In the genomic region with DNA sequence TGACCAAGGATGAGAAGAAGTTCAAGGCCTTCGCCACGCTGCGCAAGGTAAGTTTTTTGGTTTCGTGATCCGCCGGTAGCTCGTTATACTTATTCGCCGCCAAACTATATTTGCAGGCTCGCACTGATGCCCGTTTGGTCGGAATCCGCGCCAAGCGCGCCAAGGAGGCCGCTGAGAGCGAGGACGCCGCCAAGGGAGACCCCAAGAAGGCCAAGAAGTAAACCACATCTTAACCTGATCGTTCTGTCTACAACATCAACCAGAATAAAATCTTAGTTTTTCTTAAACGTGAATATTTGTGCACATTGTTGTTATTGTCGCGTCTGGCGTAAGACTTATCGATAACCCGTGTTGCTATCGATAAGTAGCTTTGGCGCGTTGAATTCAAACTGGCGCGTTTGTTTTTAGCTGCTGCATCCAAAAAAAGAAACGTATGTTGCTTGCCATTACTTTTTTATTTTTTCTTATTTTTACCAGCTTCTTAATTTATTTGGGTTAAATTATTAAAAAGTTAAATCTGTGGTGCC, we compare ENCODE assay signal across 1 fruit fly cellular context.
TF ChIP-seq lines count a peak whose summit lies in the region.

No protein-coding gene starts in this region.

TF ChIP-seq in whole organism, embryonic, 481 proteins besides CTCF, POLR2A, EP300 and RAD21 (continued from another document and continues in another):
- TF ChIP-seq sisA (GFP tag; IDR thresholded peaks at IDR 0.05; lab: Robert Waterston, UW) (no peak), slou (GFP tag; optimal IDR thresholded peaks at IDR 0.05; lab: Kevin White, UChicago) (no peak), ssp (GFP tag; IDR thresholded peaks at IDR 0.05; lab: Robert Waterston, UW) (no peak), Med (GFP tag; lab: Kevin White, UChicago) (peak; percentile 70), pnt (GFP tag; optimal IDR thresholded peaks at IDR 0.05; lab: Kevin White, UChicago) (no peak), vnd (GFP tag; IDR thresholded peaks at IDR 0.05; lab: Robert Waterston, UW; ENCODE audit: partially characterized antibody) (no peak), CG14441 (GFP tag; IDR thresholded peaks at IDR 0.05; lab: Robert Waterston, UW) (no peak), Gsc (GFP tag; IDR thresholded peaks at IDR 0.05; lab: Robert Waterston, UW) (no peak), emc (GFP tag; optimal IDR thresholded peaks at IDR 0.05; lab: Kevin White, UChicago) (no peak), CG2712 (tag; optimal IDR thresholded peaks at IDR 0.05; lab: Kevin White, UChicago) (peak; percentile 20), CG6689 (GFP tag; IDR thresholded peaks at IDR 0.05; lab: Robert Waterston, UW) (no peak), ac (GFP tag; optimal IDR thresholded peaks at IDR 0.05; lab: Kevin White, UChicago) (no peak), CG13287 (GFP tag; IDR thresholded peaks at IDR 0.05; lab: Robert Waterston, UW; ENCODE audit: partially characterized antibody) (peak; percentile 76), sna (GFP tag; IDR thresholded peaks at IDR 0.05; lab: Robert Waterston, UW; ENCODE audit: partially characterized antibody) (peak; percentile 71), CG12744 (GFP tag; optimal IDR thresholded peaks at IDR 0.05; lab: Kevin White, UChicago) (no peak), ash1 (GFP tag; optimal IDR thresholded peaks at IDR 0.05; lab: Kevin White, UChicago) (no peak), br (optimal IDR thresholded peaks at IDR 0.05; lab: Kevin White, UChicago) (no peak), Hsf (GFP tag; optimal IDR thresholded peaks at IDR 0.05; lab: Kevin White, UChicago) (no peak), Fer1 (GFP tag; optimal IDR thresholded peaks at IDR 0.05; lab: Kevin White, UChicago) (no peak), pum (GFP tag; optimal IDR thresholded peaks at IDR 0.05; lab: Kevin White, UChicago) (no peak), kah (GFP tag; optimal IDR thresholded peaks at IDR 0.05; lab: Kevin White, UChicago) (no peak), Dref (GFP tag; IDR thresholded peaks at IDR 0.05; lab: Robert Waterston, UW) (peak; percentile 83), CG4360 (GFP tag; IDR thresholded peaks at IDR 0.05; lab: Robert Waterston, UW) (peak; percentile 42; the same call in 1 of the 2 replicates), CG32532 (GFP tag; IDR thresholded peaks at IDR 0.05; lab: Robert Waterston, UW) (no peak), CG10147 (GFP tag; optimal IDR thresholded peaks at IDR 0.05; lab: Kevin White, UChicago) (no peak), croc (GFP tag; conservative IDR thresholded peaks at IDR 0.05; lab: Robert Waterston, UW) (no peak), stwl (tag; optimal IDR thresholded peaks at IDR 0.05; lab: Kevin White, UChicago) (peak; percentile 6), zen (tag; optimal IDR thresholded peaks at IDR 0.05; lab: Kevin White, UChicago) (no peak), Pdp1 (GFP tag; optimal IDR thresholded peaks at IDR 0.05; lab: Kevin White, UChicago) (peak in 1 of 2 experiments; percentile 74), Max (GFP tag; optimal IDR thresholded peaks at IDR 0.05; lab: Kevin White, UChicago) (no peak), Usf (GFP tag; optimal IDR thresholded peaks at IDR 0.05; lab: Kevin White, UChicago) (no peak), CG4820 (GFP tag; optimal IDR thresholded peaks at IDR 0.05; lab: Kevin White, UChicago) (no peak), CG17361 (GFP tag; IDR thresholded peaks at IDR 0.05; lab: Robert Waterston, UW) (no peak), CG17829 (tag; optimal IDR thresholded peaks at IDR 0.05; lab: Kevin White, UChicago) (no peak), CG13123 (GFP tag; optimal IDR thresholded peaks at IDR 0.05; lab: Kevin White, UChicago) (no peak), CG17912 (GFP tag; optimal IDR thresholded peaks at IDR 0.05; lab: Kevin White, UChicago) (no peak), tx (GFP tag; optimal IDR thresholded peaks at IDR 0.05; lab: Kevin White, UChicago) (no peak), BEAF-32 (GFP tag; optimal IDR thresholded peaks at IDR 0.05; lab: Kevin White, UChicago) (peak; percentile 37), Atf-2 (GFP tag; optimal IDR thresholded peaks at IDR 0.05; lab: Kevin White, UChicago) (no peak), CG7963 (GFP tag; IDR thresholded peaks at IDR 0.05; lab: Robert Waterston, UW; ENCODE audit: partially characterized antibody) (peak; percentile 46; the same call in 1 of the 3 replicates), gsb-n (tag; optimal IDR thresholded peaks at IDR 0.05; lab: Kevin White, UChicago) (no peak), amos (GFP tag; IDR thresholded peaks at IDR 0.05; lab: Robert Waterston, UW; ENCODE audit: partially characterized antibody) (peak; percentile 27; the same call in 1 of the 2 replicates), Side (GFP tag; optimal IDR thresholded peaks at IDR 0.05; lab: Kevin White, UChicago) (no peak), CG34224 (GFP tag; IDR thresholded peaks at IDR 0.05; lab: Robert Waterston, UW; ENCODE audit: partially characterized antibody) (peak; percentile 69), Dbx (GFP tag; IDR thresholded peaks at IDR 0.05; lab: Robert Waterston, UW) (no peak), Dp (GFP tag; optimal IDR thresholded peaks at IDR 0.05; lab: Kevin White, UChicago) (peak; percentile 73), CG3407 (GFP tag; optimal IDR thresholded peaks at IDR 0.05; lab: Kevin White, UChicago) (no peak), cato (GFP tag; optimal IDR thresholded peaks at IDR 0.05; lab: Kevin White, UChicago; ENCODE audit: borderline replicate concordance) (no peak), nerfin-2 (GFP tag; IDR thresholded peaks at IDR 0.05; lab: Robert Waterston, UW; ENCODE audit: partially characterized antibody) (peak; percentile 65; the same call in 1 of the 2 replicates), unc-4 (GFP tag; IDR thresholded peaks at IDR 0.05; lab: Robert Waterston, UW; ENCODE audit: partially characterized antibody) (peak; percentile 57), mld (GFP tag; IDR thresholded peaks at IDR 0.05; lab: Robert Waterston, UW; ENCODE audit: partially characterized antibody) (peak; percentile 68; the same call in 2 of the 3 replicates), da (GFP tag; optimal IDR thresholded peaks at IDR 0.05; lab: Kevin White, UChicago) (no peak), fu2 (GFP tag; optimal IDR thresholded peaks at IDR 0.05; lab: Kevin White, UChicago) (no peak), lab (GFP tag; optimal IDR thresholded peaks at IDR 0.05; lab: Kevin White, UChicago) (no peak), CG8290 (GFP tag; optimal IDR thresholded peaks at IDR 0.05; lab: Kevin White, UChicago) (no peak), CG8290 (tag; optimal IDR thresholded peaks at IDR 0.05; lab: Kevin White, UChicago) (no peak), crol (GFP tag; IDR thresholded peaks at IDR 0.05; lab: Robert Waterston, UW) (no peak), Rfx (GFP tag; IDR thresholded peaks at IDR 0.05; lab: Robert Waterston, UW) (no peak), MTF-1 (GFP tag; optimal IDR thresholded peaks at IDR 0.05; lab: Kevin White, UChicago; ENCODE audit: borderline replicate concordance) (no peak), CG31365 (tag; optimal IDR thresholded peaks at IDR 0.05; lab: Kevin White, UChicago) (no peak), klu (GFP tag; IDR thresholded peaks at IDR 0.05; lab: Robert Waterston, UW) (no peak), CG6765 (GFP tag; optimal IDR thresholded peaks at IDR 0.05; lab: Kevin White, UChicago) (no peak), hb (GFP tag; IDR thresholded peaks at IDR 0.05; lab: Robert Waterston, UW; ENCODE audit: partially characterized antibody) (0 out of 3 replicates have a peak, but pooled peaks have one; percentile 31), HLH4C (GFP tag; IDR thresholded peaks at IDR 0.05; lab: Robert Waterston, UW; ENCODE audit: partially characterized antibody) (peak; percentile 65), CG1603 (tag; optimal IDR thresholded peaks at IDR 0.05; lab: Kevin White, UChicago) (no peak), Poxn (GFP tag; IDR thresholded peaks at IDR 0.05; lab: Robert Waterston, UW) (no peak), slbo (GFP tag; IDR thresholded peaks at IDR 0.05; lab: Robert Waterston, UW) (no peak), trh (GFP tag; optimal IDR thresholded peaks at IDR 0.05; lab: Kevin White, UChicago) (no peak), mam (GFP tag; optimal IDR thresholded peaks at IDR 0.05; lab: Kevin White, UChicago) (no peak), Doc2 (GFP tag; IDR thresholded peaks at IDR 0.05; lab: Robert Waterston, UW) (no peak), CG8388 (GFP tag; optimal IDR thresholded peaks at IDR 0.05; lab: Kevin White, UChicago) (no peak), CG10654 (GFP tag; optimal IDR thresholded peaks at IDR 0.05; lab: Kevin White, UChicago) (no peak), dmrt99B (tag; optimal IDR thresholded peaks at IDR 0.05; lab: Kevin White, UChicago) (no peak), CG9727 (GFP tag; optimal IDR thresholded peaks at IDR 0.05; lab: Kevin White, UChicago) (no peak), CG4404 (GFP tag; IDR thresholded peaks at IDR 0.05; lab: Robert Waterston, UW) (no peak), btn (GFP tag; optimal IDR thresholded peaks at IDR 0.05; lab: Kevin White, UChicago) (no peak), exex (tag; optimal IDR thresholded peaks at IDR 0.05; lab: Kevin White, UChicago) (no peak), CG15269 (tag; optimal IDR thresholded peaks at IDR 0.05; lab: Kevin White, UChicago) (no peak), CG2116 (GFP tag; optimal IDR thresholded peaks at IDR 0.05; lab: Kevin White, UChicago) (peak; percentile 45), CG17612 (GFP tag; IDR thresholded peaks at IDR 0.05; lab: Robert Waterston, UW) (no peak), ranshi (GFP tag; IDR thresholded peaks at IDR 0.05; lab: Robert Waterston, UW) (no peak), gce (GFP tag; IDR thresholded peaks at IDR 0.05; lab: Robert Waterston, UW) (no peak), MESR4 (GFP tag; optimal IDR thresholded peaks at IDR 0.05; lab: Kevin White, UChicago) (no peak), gcm2 (GFP tag; optimal IDR thresholded peaks at IDR 0.05; lab: Kevin White, UChicago) (no peak), bbx (GFP tag; IDR thresholded peaks at IDR 0.05; lab: Robert Waterston, UW; ENCODE audit: partially characterized antibody) (0 out of 2 replicates have a peak, but pooled peaks have one; percentile 27), CG14860 (GFP tag; IDR thresholded peaks at IDR 0.05; lab: Robert Waterston, UW; ENCODE audit: partially characterized antibody) (0 out of 3 replicates have a peak, but pooled peaks have one; percentile 43), Xbp1 (GFP tag; optimal IDR thresholded peaks at IDR 0.05; lab: Kevin White, UChicago) (no peak), CG9609 (GFP tag; optimal IDR thresholded peaks at IDR 0.05; lab: Kevin White, UChicago) (no peak), Dip3 (GFP tag; optimal IDR thresholded peaks at IDR 0.05; lab: Kevin White, UChicago) (no peak), CG12104 (GFP tag; optimal IDR thresholded peaks at IDR 0.05; lab: Kevin White, UChicago) (no peak), Doc3 (GFP tag; IDR thresholded peaks at IDR 0.05; lab: Robert Waterston, UW; ENCODE audit: partially characterized antibody) (0 out of 3 replicates have a peak, but pooled peaks have one; percentile 28), CG6791 (GFP tag; IDR thresholded peaks at IDR 0.05; lab: Robert Waterston, UW; ENCODE audit: partially characterized antibody) (peak; percentile 44; the same call in 1 of the 3 replicates), tgo (GFP tag; IDR thresholded peaks at IDR 0.05; lab: Robert Waterston, UW) (no peak), CG3726 (GFP tag; IDR thresholded peaks at IDR 0.05; lab: Robert Waterston, UW) (no peak), cad (GFP tag; optimal IDR thresholded peaks at IDR 0.05; lab: Kevin White, UChicago) (no peak), CG30403 (GFP tag; optimal IDR thresholded peaks at IDR 0.05; lab: Kevin White, UChicago) (no peak), Dll (GFP tag; IDR thresholded peaks at IDR 0.05; lab: Robert Waterston, UW; ENCODE audit: partially characterized antibody) (peak; percentile 72), stc (GFP tag; IDR thresholded peaks at IDR 0.05; lab: Robert Waterston, UW) (no peak), salm (tag; optimal IDR thresholded peaks at IDR 0.05; lab: Kevin White, UChicago) (no peak), grn (GFP tag; optimal IDR thresholded peaks at IDR 0.05; lab: Kevin White, UChicago) (no peak), hkb (optimal IDR thresholded peaks at IDR 0.05; lab: Kevin White, UChicago) (no peak), hkb (GFP tag; IDR thresholded peaks at IDR 0.05; lab: Robert Waterston, UW) (no peak), CG10209 (GFP tag; optimal IDR thresholded peaks at IDR 0.05; lab: Kevin White, UChicago) (no peak), fd102C (GFP tag; optimal IDR thresholded peaks at IDR 0.05; lab: Kevin White, UChicago) (no peak), Spps (tag; optimal IDR thresholded peaks at IDR 0.05; lab: Kevin White, UChicago) (no peak), sd (tag; optimal IDR thresholded peaks at IDR 0.05; lab: Kevin White, UChicago) (no peak), CG17328 (GFP tag; IDR thresholded peaks at IDR 0.05; lab: Robert Waterston, UW) (no peak), chinmo (GFP tag; IDR thresholded peaks at IDR 0.05; lab: Robert Waterston, UW; ENCODE audit: partially characterized antibody) (0 out of 4 replicates have a peak, but pooled peaks have one; percentile 53), nau (GFP tag; optimal IDR thresholded peaks at IDR 0.05; lab: Kevin White, UChicago) (no peak), gfzf (GFP tag; optimal IDR thresholded peaks at IDR 0.05; lab: Kevin White, UChicago) (no peak), D19A (tag; optimal IDR thresholded peaks at IDR 0.05; lab: Kevin White, UChicago) (no peak), grau (tag; optimal IDR thresholded peaks at IDR 0.05; lab: Kevin White, UChicago) (no peak), trem (tag; optimal IDR thresholded peaks at IDR 0.05; lab: Kevin White, UChicago) (peak; percentile 20), Bdp1 (GFP tag; optimal IDR thresholded peaks at IDR 0.05; lab: Kevin White, UChicago) (no peak), CG31388 (GFP tag; optimal IDR thresholded peaks at IDR 0.05; lab: Kevin White, UChicago) (no peak), CG13894 (tag; optimal IDR thresholded peaks at IDR 0.05; lab: Kevin White, UChicago) (no peak), CG10321 (GFP tag; IDR thresholded peaks at IDR 0.05; lab: Robert Waterston, UW) (no peak), E2f2 (GFP tag; IDR thresholded peaks at IDR 0.05; lab: Robert Waterston, UW) (peak; percentile 89), lilli (GFP tag; optimal IDR thresholded peaks at IDR 0.05; lab: Kevin White, UChicago) (no peak), CG7786 (GFP tag; optimal IDR thresholded peaks at IDR 0.05; lab: Kevin White, UChicago) (no peak), D (optimal IDR thresholded peaks at IDR 0.05; lab: Kevin White, UChicago) (no peak), D (GFP tag; optimal IDR thresholded peaks at IDR 0.05; lab: Kevin White, UChicago) (no peak), CG3065 (GFP tag; optimal IDR thresholded peaks at IDR 0.05; lab: Kevin White, UChicago) (no peak), CG7745 (tag; optimal IDR thresholded peaks at IDR 0.05; lab: Kevin White, UChicago) (no peak), Sry-β (GFP tag; optimal IDR thresholded peaks at IDR 0.05; lab: Kevin White, UChicago) (no peak), CG32767 (GFP tag; IDR thresholded peaks at IDR 0.05; lab: Robert Waterston, UW) (no peak)
